Worm (Caenorhabditis elegans) whole organism, L1 larva: ENCODE results near the gene nra-3.

Experiments used
- pax-3 ChIP-seq: fragments of 200-800 bp; sonication (Bioruptor generic); optimal IDR thresholded peaks from 2 replicates; lab custom pipeline; 2018; ENCODE audit warnings: mild to moderate bottlenecking, missing genetic modification characterization, moderate library complexity, missing compliant biosample characterization
- ztf-4 ChIP-seq: fragments of 150-350 bp; optimal IDR thresholded peaks from 2 replicates; lab custom pipeline; 2014; ENCODE audit warnings: missing biosample characterization, missing genetic modification characterization

DNA sequence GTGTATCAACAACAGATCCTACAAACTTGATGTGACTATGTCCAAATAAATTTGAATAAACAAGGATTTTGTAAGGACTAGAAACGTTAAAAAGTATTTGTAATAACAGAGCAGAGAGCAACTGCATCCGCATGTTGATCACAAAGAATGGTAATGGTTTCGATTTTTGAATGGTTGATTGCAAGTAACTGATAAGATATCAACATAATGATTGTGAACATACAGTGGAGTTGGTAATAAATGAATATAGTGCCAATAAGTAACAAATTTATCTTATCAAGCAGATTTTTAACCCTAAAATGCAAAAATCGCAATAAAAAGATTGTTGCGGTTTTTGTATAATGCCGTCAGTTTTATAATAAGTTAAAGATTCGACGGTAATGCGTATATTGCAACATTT, 6.3 kb downstream of the nra-3 start, which contains the start of gene ugt-23:
- TF ChIP-seq ztf-4 (tag; lab: Kevin White, UChicago) (no peak), pax-3 (tag; lab: Kevin White, UChicago) (no peak)
